Worm (Caenorhabditis elegans): ENCODE data around the gene ZK262.4.
"Not testable (repeated sequence)": the region's sequence is repeated elsewhere in the genome, so short reads cannot be mapped to it uniquely, and the experiment has no call there.

Gene ZK262.4

DNA sequence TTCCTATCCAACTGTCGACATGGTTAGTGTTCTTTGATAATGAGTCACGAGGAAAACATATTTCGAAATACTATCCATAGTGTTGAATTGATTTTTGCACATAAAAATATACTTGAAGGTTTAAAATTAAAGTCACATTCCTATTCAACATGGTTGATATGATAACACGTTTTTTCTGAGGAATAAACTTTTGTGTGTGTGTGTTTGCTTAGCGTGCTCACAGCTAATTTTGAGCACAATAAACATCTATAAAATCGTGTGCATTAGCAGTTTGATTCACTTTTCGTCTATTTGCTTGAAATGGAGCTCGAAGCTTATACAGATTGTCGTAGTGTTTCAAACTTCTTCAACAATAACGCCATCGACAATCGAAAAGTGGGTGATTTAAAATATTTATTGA lies 32.2 kb upstream of the ZK262.4 start, which contains the start of gene ZK228.10:
TSS of gene ZK228.10 (plus strand) at position 301 of the 400 bp plus-strand sequence.
- TF ChIP-seq nhr-67 (tag; optimal IDR thresholded peaks at IDR 0.05) (no peak), nhr-11 (tag; optimal IDR thresholded peaks at IDR 0.05) (no peak), nhr-43 (tag; optimal IDR thresholded peaks at IDR 0.05; ENCODE audit: poor library complexity, severe bottlenecking) (no peak), nhr-76 (tag; optimal IDR thresholded peaks at IDR 0.05) (no peak), elt-1 (tag; optimal IDR thresholded peaks at IDR 0.05) (no peak), nhr-25 (tag; optimal IDR thresholded peaks at IDR 0.05) (no peak), elt-3 (tag; optimal IDR thresholded peaks at IDR 0.05) (no peak), lsy-12 (tag; optimal IDR thresholded peaks at IDR 0.05) (no peak), fos-1 (tag; optimal IDR thresholded peaks at IDR 0.05) (no peak), nhr-77 (tag; optimal IDR thresholded peaks at IDR 0.05) (no peak), nhr-23 (tag; optimal IDR thresholded peaks at IDR 0.05) (no peak), unc-62 (GFP tag; optimal IDR thresholded peaks at IDR 0.05) (no peak), jun-1 (tag; optimal IDR thresholded peaks at IDR 0.05) (no peak), daf-12 (tag; optimal IDR thresholded peaks at IDR 0.05) (no peak), mdl-1 (tag; optimal IDR thresholded peaks at IDR 0.05) (no peak), pqm-1 (tag; optimal IDR thresholded peaks at IDR 0.05) (no peak)

ce11 chrV:18444118-18444517 lies 19.7 kb upstream of the ZK262.4 start, which contains the start of gene ZK228.1:
Gene ZK228.1 (plus strand): TSS chrV:18444418.
- no peak for TF ChIP-seq daf-12 (tag; optimal IDR thresholded peaks at IDR 0.05)
- TF ChIP-seq nhr-67 (tag; optimal IDR thresholded peaks at IDR 0.05), result no peak
- TF ChIP-seq ceh-16 (tag; optimal IDR thresholded peaks at IDR 0.05), result no peak
- TF ChIP-seq R02D3.7 (tag; optimal IDR thresholded peaks at IDR 0.05), result no peak

- TF ChIP-seq zag-1, aly-2, fkh-2 (tag; optimal IDR thresholded peaks at IDR 0.05): not testable (repeated sequence)
These were observed 15.1 kb upstream of the ZK262.4 start, which contains the start of gene ZK262.9 for ce11 chrV:18439469-18439868. Gene ZK262.9 (plus strand): TSS chrV:18439769.

- TF ChIP-seq fkh-10 (GFP tag; optimal IDR thresholded peaks at IDR 0.05), result no peak
These were observed 13.7 kb upstream of the ZK262.4 start, which contains the start of gene ZK262.8 for ce11 chrV:18438081-18438480. Gene ZK262.8 (plus strand): TSS chrV:18438381.

DNA sequence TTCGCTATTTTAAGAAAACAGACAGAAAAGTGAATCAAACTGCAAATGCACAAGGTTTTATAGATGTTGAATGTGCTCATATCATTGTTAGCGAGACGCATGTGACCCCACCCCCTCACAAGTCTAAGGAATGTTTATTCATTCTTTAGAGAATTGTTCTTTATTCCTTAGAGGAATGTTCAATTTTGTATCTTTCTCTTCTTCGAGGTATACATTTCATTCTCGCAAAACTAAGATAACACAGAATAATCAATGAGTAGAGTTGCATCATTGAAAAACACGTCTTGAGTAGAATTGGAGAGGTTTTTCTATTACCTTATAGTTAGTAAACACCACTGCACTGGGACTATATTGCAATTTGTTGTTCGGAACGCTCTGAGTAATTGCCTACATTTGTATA lies 10.6 kb upstream of the ZK262.4 start, which contains the start of gene ZK262.20:
TSS of gene ZK262.20 (minus strand) at position 101 of the 400 bp plus-strand sequence.
- TF ChIP-seq elt-1 (tag; optimal IDR thresholded peaks at IDR 0.05) (no peak), lin-15B (tag; optimal IDR thresholded peaks at IDR 0.05) (no peak), R02D3.7 (tag; optimal IDR thresholded peaks at IDR 0.05) (no peak), pqm-1 (tag; optimal IDR thresholded peaks at IDR 0.05) (no peak), tbx-2 (tag; optimal IDR thresholded peaks at IDR 0.05) (no peak), elt-2 (tag; optimal IDR thresholded peaks at IDR 0.05) (no peak), ZK546.5 (tag; optimal IDR thresholded peaks at IDR 0.05) (no peak), nhr-28 (tag; optimal IDR thresholded peaks at IDR 0.05) (no peak), unc-62 (GFP tag; optimal IDR thresholded peaks at IDR 0.05) (no peak), nhr-25 (tag; optimal IDR thresholded peaks at IDR 0.05) (no peak), ztf-4 (tag; optimal IDR thresholded peaks at IDR 0.05) (no peak), elt-3 (tag; optimal IDR thresholded peaks at IDR 0.05) (no peak)

- TF ChIP-seq nhr-23 (tag; optimal IDR thresholded peaks at IDR 0.05), result no peak
- no peak for TF ChIP-seq nfya-1 (tag; optimal IDR thresholded peaks at IDR 0.05; ENCODE audit: insufficient read depth)
- TF ChIP-seq jun-1 (tag; optimal IDR thresholded peaks at IDR 0.05), result no peak
- TF ChIP-seq ceh-16 (tag; optimal IDR thresholded peaks at IDR 0.05), result no peak
- TF ChIP-seq lin-39 (tag; optimal IDR thresholded peaks at IDR 0.05), result no peak
- TF ChIP-seq sea-2 (GFP tag; optimal IDR thresholded peaks at IDR 0.05), result no peak
- no peak for TF ChIP-seq snpc-4 (tag; optimal IDR thresholded peaks at IDR 0.05)
- TF ChIP-seq elt-3 (tag; optimal IDR thresholded peaks at IDR 0.05), result no peak
- no peak for TF ChIP-seq unc-39 (tag; optimal IDR thresholded peaks at IDR 0.05)
- TF ChIP-seq ama-1 (optimal IDR thresholded peaks at IDR 0.05), result no peak
- no peak for TF ChIP-seq nhr-12 (tag; optimal IDR thresholded peaks at IDR 0.05)
- no peak for TF ChIP-seq elt-2 (tag; optimal IDR thresholded peaks at IDR 0.05)
- no peak for TF ChIP-seq fos-1 (tag; optimal IDR thresholded peaks at IDR 0.05)
- no peak for TF ChIP-seq unc-62 (GFP tag; optimal IDR thresholded peaks at IDR 0.05)
- TF ChIP-seq pqm-1 (tag; optimal IDR thresholded peaks at IDR 0.05), result no peak
- TF ChIP-seq ztf-11 (tag; optimal IDR thresholded peaks at IDR 0.05), result no peak
- TF ChIP-seq aly-2 (tag; optimal IDR thresholded peaks at IDR 0.05), result no peak
These were observed 7.1 kb upstream of the ZK262.4 start, which contains the start of gene srw-82 for ce11 chrV:18431450-18431849. Gene srw-82 (plus strand): TSS chrV:18431750.
